Worm (Caenorhabditis elegans) whole organism, dauer: ENCODE data around the gene srv-12.

Source experiments
- unc-62 ChIP-seq: sonication (generic microtip); optimal IDR thresholded peaks from 2 replicates; lab custom pipeline; 2017; ENCODE audit warnings: missing biosample characterization, missing genetic modification reagents, missing genetic modification characterization

srv-12 gene

DNA sequence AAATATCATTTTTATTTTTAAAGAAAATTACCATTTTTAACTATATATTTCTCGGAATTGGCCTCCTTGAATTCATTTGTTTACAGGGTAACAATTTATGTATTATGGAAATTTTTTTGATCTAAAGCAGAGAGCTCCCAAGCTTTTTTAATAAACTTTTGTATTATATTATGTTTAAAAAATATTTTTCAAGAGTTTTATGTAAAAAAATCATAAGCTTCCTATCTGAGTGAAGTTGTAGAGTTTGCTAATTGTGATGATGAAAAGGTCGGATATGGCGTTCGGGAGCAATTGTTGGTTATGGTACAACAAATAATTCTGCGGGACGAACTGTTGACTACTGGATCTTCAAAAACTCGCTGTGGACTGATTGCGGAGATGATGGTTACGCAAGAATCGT is 32.2 kb downstream of the srv-12 start, which contains the start of gene F44D12.19:
Gene F44D12.19, plus strand, starts transcription at position 301 of the 400 bp plus-strand sequence.
- no peak for TF ChIP-seq unc-62 (GFP tag; lab: Kevin White, UChicago)

DNA sequence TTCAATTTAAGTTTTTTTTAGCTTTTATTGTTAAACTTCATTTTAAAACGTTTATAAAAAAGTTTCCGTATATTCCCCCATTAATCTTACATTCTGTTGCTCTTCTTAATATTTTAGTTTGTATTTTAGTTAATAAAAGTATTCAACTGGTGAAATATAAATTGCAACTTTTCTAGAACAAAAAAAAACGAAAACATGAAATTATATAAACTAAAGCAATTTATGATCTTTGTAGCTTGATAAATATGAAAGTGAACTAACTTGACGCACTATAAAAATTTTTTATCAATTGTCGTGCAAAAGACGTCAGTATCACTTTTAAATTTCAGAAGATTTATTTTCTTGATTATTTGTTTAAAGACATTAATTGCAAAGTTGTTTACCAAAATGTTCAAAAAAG is 35.8 kb downstream of the srv-12 start, which contains the start of gene F44D12.2:
Gene F44D12.2, minus strand, starts transcription at position 101 of the 400 bp plus-strand sequence.
- TF ChIP-seq unc-62 (GFP tag; lab: Kevin White, UChicago): no peak

DNA sequence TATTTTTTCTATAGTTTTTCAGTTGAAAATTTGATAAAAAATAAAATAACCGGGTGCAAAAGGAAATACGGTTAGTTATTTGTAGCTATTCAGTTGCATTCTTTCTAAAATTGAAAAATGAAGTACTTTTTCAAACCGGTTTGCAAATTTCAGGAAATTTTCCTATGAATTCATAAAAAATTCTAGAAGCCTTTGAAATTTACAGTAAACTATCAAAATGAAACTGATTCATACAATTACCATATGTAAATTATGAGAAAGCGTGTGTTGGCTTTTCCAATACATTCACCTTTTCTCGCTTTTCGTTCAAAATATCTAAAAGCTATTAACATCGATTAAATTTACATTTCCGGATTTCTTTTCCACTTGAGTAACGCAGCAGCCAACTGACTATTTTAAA is 36.5 kb downstream of the srv-12 start, which contains the start of gene ent-7:
Gene ent-7, plus strand, starts transcription at position 301 of the 400 bp plus-strand sequence.
- no peak for TF ChIP-seq unc-62 (GFP tag; lab: Kevin White, UChicago)

DNA sequence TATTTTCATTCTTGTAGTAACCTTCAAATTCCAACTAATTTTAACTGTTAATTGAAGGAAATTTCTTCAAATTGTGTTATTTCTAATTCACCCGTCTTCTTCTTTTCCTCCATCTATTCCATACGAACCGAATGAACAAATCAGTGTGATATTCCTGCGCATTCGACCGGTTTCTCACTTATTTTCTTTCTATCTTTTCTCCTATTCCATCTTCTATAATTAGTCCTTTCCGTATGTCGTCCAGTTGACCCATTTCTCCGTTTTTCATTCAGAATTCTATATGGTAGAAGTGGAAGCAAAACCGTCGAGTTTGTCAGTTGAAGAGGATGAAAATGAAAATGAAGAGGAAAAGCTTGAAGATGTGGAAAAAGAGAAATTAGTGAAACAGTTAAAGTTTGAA is 43.9 kb downstream of the srv-12 start, which contains the start of gene magu-4:
Gene magu-4, plus strand, starts transcription at position 218 of the 400 bp plus-strand sequence.
- no peak for TF ChIP-seq unc-62 (GFP tag; lab: Kevin White, UChicago)

DNA sequence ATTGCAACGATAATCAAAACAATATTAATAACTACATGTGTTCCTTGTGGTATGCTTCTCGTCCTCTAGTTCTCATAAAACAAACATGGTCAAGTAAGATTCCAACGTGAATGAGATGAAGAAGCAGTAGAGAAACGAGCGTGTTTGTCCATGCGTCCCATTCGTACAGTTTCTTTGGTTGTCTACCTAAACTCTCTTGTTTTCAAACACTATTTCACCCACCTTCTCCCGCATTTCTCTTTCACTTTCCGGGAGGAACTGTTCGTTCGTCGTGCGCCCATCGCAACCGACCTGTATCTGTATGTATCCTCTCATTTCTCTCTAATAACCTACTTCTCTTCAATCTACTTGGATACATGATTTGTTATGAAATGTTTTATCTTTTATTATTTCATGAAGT is 45.7 kb downstream of the srv-12 start:
- no peak for TF ChIP-seq unc-62 (GFP tag; lab: Kevin White, UChicago)

DNA sequence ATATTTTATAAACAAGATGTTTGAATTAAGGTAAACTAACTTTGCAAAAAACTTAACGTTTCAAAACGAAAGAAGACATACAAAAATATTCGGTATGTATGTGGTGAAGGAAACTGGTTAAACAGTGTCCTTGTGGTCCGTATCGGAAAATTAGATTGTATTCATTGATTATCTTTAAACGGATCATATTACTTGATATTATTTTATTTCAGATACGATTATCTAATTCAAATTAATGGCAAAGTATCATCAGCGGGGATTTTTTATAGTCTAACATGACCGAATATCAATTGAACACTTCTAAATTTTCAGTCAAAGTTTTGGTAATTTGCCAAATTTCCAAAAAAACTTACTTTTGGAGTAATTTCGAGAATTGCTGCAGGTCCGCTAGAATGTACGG is 46.7 kb downstream of the srv-12 start, which contains the start of gene C47E12.13:
Gene C47E12.13, minus strand, starts transcription at position 101 of the 400 bp plus-strand sequence.
- no peak for TF ChIP-seq unc-62 (GFP tag; lab: Kevin White, UChicago)

DNA sequence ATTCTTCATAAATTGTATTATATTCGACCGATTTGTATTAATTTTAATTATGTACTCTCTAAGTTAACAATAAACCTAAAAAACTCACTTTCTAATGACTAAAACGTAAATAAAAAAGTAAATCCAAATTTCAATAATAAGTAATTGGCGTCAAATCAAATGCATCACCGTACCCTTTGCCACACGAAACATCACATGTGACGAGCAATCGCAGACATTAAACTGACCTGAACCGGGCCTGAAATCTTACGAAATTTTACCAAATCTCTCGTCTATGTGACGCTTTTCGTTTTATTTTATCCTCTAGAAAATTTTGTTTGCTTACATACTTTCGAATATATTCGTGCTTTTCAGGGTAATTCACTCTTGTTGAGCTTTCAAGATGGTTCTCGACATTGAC is 50.1 kb downstream of the srv-12 start, which contains the start of the genes C47E12.2 and sars-1:
Gene C47E12.2, minus strand, starts transcription at position 131 of the 400 bp plus-strand sequence.
Gene sars-1, plus strand, starts transcription at position 355 of the 400 bp plus-strand sequence.
- no peak for TF ChIP-seq unc-62 (GFP tag; lab: Kevin White, UChicago)

DNA sequence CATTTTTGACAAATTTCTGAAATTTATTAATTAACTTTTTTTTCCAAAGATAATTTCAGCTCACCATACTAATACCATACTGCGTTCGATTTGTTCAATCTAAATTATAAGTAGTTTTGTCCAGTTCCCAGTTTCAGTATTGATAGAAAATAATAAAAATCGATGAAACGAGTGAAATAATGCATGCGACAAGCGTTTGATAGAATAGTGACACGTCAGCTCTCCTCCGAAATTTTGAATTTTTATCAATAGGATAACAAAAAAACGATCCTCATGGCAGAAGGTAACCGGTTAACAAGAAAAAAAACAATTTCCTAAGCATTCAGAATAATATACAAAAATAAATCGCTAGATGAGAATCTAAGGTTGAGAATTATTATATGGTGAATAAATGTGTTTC is 51.7 kb downstream of the srv-12 start, which contains the start of gene C47E12.3:
Gene C47E12.3, minus strand, starts transcription at position 101 of the 400 bp plus-strand sequence.
- no peak for TF ChIP-seq unc-62 (GFP tag; lab: Kevin White, UChicago)
